Worm (Caenorhabditis elegans) whole organism, L1 larva: ENCODE measurements around the gene B0001.4.

Experiments used
- C04F5.9 ChIP-seq: sonication (generic microtip); optimal IDR thresholded peaks from 2 replicates; lab custom pipeline; 2016; ENCODE audit warnings: missing genetic modification characterization, missing compliant biosample characterization
- C16A3.4 ChIP-seq: fragments of 150-350 bp; optimal IDR thresholded peaks from 2 replicates; lab custom pipeline; 2014; ENCODE audit warnings: missing biosample characterization, missing genetic modification characterization
- C34B4.2 ChIP-seq: sonication (generic microtip); optimal IDR thresholded peaks from 2 replicates; lab custom pipeline; 2017; ENCODE audit warnings: mild to moderate bottlenecking, missing genetic modification characterization, missing compliant biosample characterization
- F16B12.6 ChIP-seq: fragments of 150-350 bp; optimal IDR thresholded peaks from 2 replicates; lab custom pipeline; 2014; ENCODE audit warnings: missing biosample characterization, missing genetic modification characterization
- Y116A8C.19 ChIP-seq: sonication (generic microtip); optimal IDR thresholded peaks from 2 replicates; lab custom pipeline; 2016; ENCODE audit warnings: missing compliant biosample characterization, missing genetic modification characterization, borderline replicate concordance
- blmp-1 ChIP-seq: fragments of 150-350 bp; optimal IDR thresholded peaks from 2 replicates; lab custom pipeline; 2014; ENCODE audit warnings: missing biosample characterization, missing genetic modification characterization
- ceh-63 ChIP-seq: fragments of 200-800 bp; sonication (Bioruptor generic); optimal IDR thresholded peaks from 2 replicates; lab custom pipeline; 2018; ENCODE audit warnings: mild to moderate bottlenecking, missing genetic modification characterization, missing compliant biosample characterization
- ceh-8 ChIP-seq: fragments of 200-800 bp; sonication (Bioruptor generic); optimal IDR thresholded peaks from 2 replicates; lab custom pipeline; 2018; ENCODE audit warnings: mild to moderate bottlenecking, missing genetic modification characterization, moderate library complexity, missing compliant biosample characterization
- ces-1 ChIP-seq: fragments of 150-350 bp; optimal IDR thresholded peaks from 2 replicates; lab custom pipeline; 2014; ENCODE audit warnings: missing biosample characterization, missing genetic modification reagents, missing genetic modification characterization
- dpl-1 ChIP-seq, 3 experiments: fragments of 150-350 bp in 2 of 3; sonication (generic microtip) in 1 of 3; optimal IDR thresholded peaks; 2 replicates each; lab custom pipeline; 2014 to 2017; ENCODE audit warnings: missing biosample characterization in 3 of 3, missing genetic modification characterization in 3 of 3, missing genetic modification reagents in 3 of 3
- dsc-1 ChIP-seq: sonication (generic microtip); optimal IDR thresholded peaks from 2 replicates; lab custom pipeline; 2016; ENCODE audit warnings: mild to moderate bottlenecking, missing genetic modification characterization, missing compliant biosample characterization
- efl-3 ChIP-seq: fragments of 200-800 bp; sonication (Bioruptor generic); optimal IDR thresholded peaks from 2 replicates; lab custom pipeline; 2018; ENCODE audit warnings: mild to moderate bottlenecking, missing genetic modification characterization, missing compliant biosample characterization
- egl-13 ChIP-seq: sonication (generic microtip); optimal IDR thresholded peaks from 2 replicates; lab custom pipeline; 2016; ENCODE audit warnings: missing genotype, missing genetic modification reagents, missing genetic modification characterization, missing compliant biosample characterization
- elt-2 ChIP-seq: sonication (generic microtip); optimal IDR thresholded peaks from 2 replicates; lab custom pipeline; 2016; ENCODE audit warnings: missing genetic modification characterization, mild to moderate bottlenecking, inconsistent platforms, missing compliant biosample characterization, missing genetic modification reagents
- elt-3 ChIP-seq, 6 experiments: fragments of 150-350 bp in 1 of 6; sonication (generic microtip); optimal IDR thresholded peaks; 2 replicates each; lab custom pipeline; 2017 to 2018; ENCODE audit warnings: missing biosample characterization in 6 of 6, missing genetic modification characterization in 6 of 6, inconsistent platforms in 1 of 6
- ets-5 ChIP-seq: fragments of 200-800 bp; sonication (Bioruptor generic); IDR thresholded peaks from 2 replicates; pipeline ENCODE4 v1.3.6; 2022; ENCODE audit warnings: missing genetic modification characterization, missing compliant biosample characterization
- fkh-4 ChIP-seq: sonication (generic microtip); optimal IDR thresholded peaks from 2 replicates; lab custom pipeline; 2016; ENCODE audit warnings: missing compliant biosample characterization, missing genetic modification characterization, borderline replicate concordance
- fkh-8 ChIP-seq: sonication (generic microtip); optimal IDR thresholded peaks from 2 replicates; lab custom pipeline; 2016; ENCODE audit warnings: mild to moderate bottlenecking, missing genetic modification characterization, missing compliant biosample characterization
- fos-1 ChIP-seq: fragments of 150-350 bp; optimal IDR thresholded peaks from 2 replicates; lab custom pipeline; 2014; ENCODE audit warnings: missing biosample characterization, missing genetic modification characterization
- hlh-17 ChIP-seq: fragments of 200-800 bp; sonication (Bioruptor generic); optimal IDR thresholded peaks from 2 replicates; lab custom pipeline; 2018; ENCODE audit warnings: missing genetic modification characterization, mild to moderate bottlenecking, missing compliant biosample characterization, moderate library complexity, borderline replicate concordance
- hlh-4 ChIP-seq: sonication (generic microtip); optimal IDR thresholded peaks from 2 replicates; lab custom pipeline; 2016; ENCODE audit warnings: mild to moderate bottlenecking, missing genetic modification characterization, missing compliant biosample characterization
- hpl-2 ChIP-seq: fragments of 150-350 bp; optimal IDR thresholded peaks from 2 replicates; lab custom pipeline; 2014; ENCODE audit warnings: missing biosample characterization, missing genetic modification reagents, missing genetic modification characterization
- irx-1 ChIP-seq: sonication (generic microtip); optimal IDR thresholded peaks from 2 replicates; lab custom pipeline; 2016; ENCODE audit warnings: missing genetic modification characterization, missing compliant biosample characterization
- jun-1 ChIP-seq: fragments of 150-350 bp; optimal IDR thresholded peaks from 2 replicates; lab custom pipeline; 2014; ENCODE audit warnings: missing biosample characterization, missing genetic modification reagents, missing genetic modification characterization
- lin-13 ChIP-seq: fragments of 150-350 bp; optimal IDR thresholded peaks from 2 replicates; lab custom pipeline; 2014; ENCODE audit warnings: missing biosample characterization, missing genetic modification reagents, missing genetic modification characterization
- lin-14 ChIP-seq: fragments of 200-800 bp; sonication (Bioruptor generic); optimal IDR thresholded peaks from 2 replicates; lab custom pipeline; 2018; ENCODE audit warnings: mild to moderate bottlenecking, missing genetic modification characterization, moderate library complexity, missing compliant biosample characterization
- lin-15B ChIP-seq: fragments of 150-350 bp; sonication (generic microtip); optimal IDR thresholded peaks from 3 replicates; lab custom pipeline; 2014; ENCODE audit warnings: missing biosample characterization, missing genetic modification characterization
- lin-35 ChIP-seq, 2 experiments: fragments of 150-350 bp; optimal IDR thresholded peaks; 2 replicates each; lab custom pipeline; 2014; ENCODE audit warnings: missing biosample characterization in 2 of 2, missing genetic modification characterization in 2 of 2, missing genetic modification reagents in 2 of 2
- lir-3 ChIP-seq: sonication (generic microtip); optimal IDR thresholded peaks from 2 replicates; lab custom pipeline; 2016; ENCODE audit warnings: mild to moderate bottlenecking, missing genetic modification characterization, moderate library complexity, missing compliant biosample characterization; ENCODE audit not compliant: poor library complexity
- lsy-2 ChIP-seq, 2 experiments: fragments of 150-350 bp; optimal IDR thresholded peaks; 2 replicates each; lab custom pipeline; 2014; ENCODE audit warnings: missing biosample characterization in 2 of 2, missing genetic modification characterization in 2 of 2
- mdl-1 ChIP-seq, 2 experiments: fragments of 150-350 bp; optimal IDR thresholded peaks; 2 replicates each; lab custom pipeline; 2014 to 2017; ENCODE audit warnings: missing biosample characterization in 2 of 2, missing genetic modification characterization in 2 of 2, inconsistent platforms in 1 of 2
- mef-2 ChIP-seq: fragments of 150-350 bp; optimal IDR thresholded peaks from 2 replicates; lab custom pipeline; 2014; ENCODE audit warnings: missing biosample characterization, missing genetic modification characterization
- nhr-19 ChIP-seq: fragments of 200-800 bp; sonication (Bioruptor generic); conservative IDR thresholded peaks from 2 replicates; pipeline ENCODE4 v1.3.6; 2022; ENCODE audit warnings: missing genetic modification characterization, missing compliant biosample characterization
- nhr-20 ChIP-seq: sonication (generic microtip); optimal IDR thresholded peaks from 2 replicates; lab custom pipeline; 2016; ENCODE audit warnings: mild to moderate bottlenecking, missing genetic modification characterization, missing compliant biosample characterization
- nhr-237 ChIP-seq: fragments of 150-350 bp; optimal IDR thresholded peaks from 2 replicates; lab custom pipeline; 2014; ENCODE audit warnings: missing biosample characterization, missing genetic modification characterization
- nhr-71 ChIP-seq: sonication (generic microtip); optimal IDR thresholded peaks from 2 replicates; lab custom pipeline; 2016; ENCODE audit warnings: mild to moderate bottlenecking, missing genetic modification characterization, moderate library complexity, missing compliant biosample characterization
- nhr-76 ChIP-seq: sonication (generic microtip); optimal IDR thresholded peaks from 2 replicates; lab custom pipeline; 2017; ENCODE audit warnings: missing biosample characterization, missing genetic modification characterization
- nhr-77 ChIP-seq: fragments of 150-350 bp; optimal IDR thresholded peaks from 2 replicates; lab custom pipeline; 2014; ENCODE audit warnings: missing biosample characterization, missing genetic modification characterization
- nhr-90 ChIP-seq: sonication (generic microtip); optimal IDR thresholded peaks from 2 replicates; lab custom pipeline; 2016; ENCODE audit warnings: mild to moderate bottlenecking, missing genetic modification characterization, missing compliant biosample characterization; ENCODE audit not compliant: poor library complexity
- pqm-1 ChIP-seq: sonication (generic microtip); optimal IDR thresholded peaks from 3 replicates; lab custom pipeline; 2017; ENCODE audit warnings: missing biosample characterization, missing genetic modification characterization
- skn-1 ChIP-seq: fragments of 150-350 bp; optimal IDR thresholded peaks from 2 replicates; lab custom pipeline; 2014; ENCODE audit warnings: missing biosample characterization, missing genetic modification characterization
- snpc-4 ChIP-seq: fragments of 150-350 bp; optimal IDR thresholded peaks from 2 replicates; lab custom pipeline; 2014; ENCODE audit warnings: missing biosample characterization, missing genetic modification characterization
- snu-23 ChIP-seq: sonication (generic microtip); optimal IDR thresholded peaks from 2 replicates; lab custom pipeline; 2016; ENCODE audit warnings: missing genetic modification characterization, missing compliant biosample characterization
- sox-4 ChIP-seq: sonication (generic microtip); optimal IDR thresholded peaks from 2 replicates; lab custom pipeline; 2016; ENCODE audit warnings: missing genetic modification characterization, missing compliant biosample characterization
- sup-37 ChIP-seq: fragments of 200-800 bp; sonication (Bioruptor generic); optimal IDR thresholded peaks from 2 replicates; lab custom pipeline; 2018; ENCODE audit warnings: mild to moderate bottlenecking, missing genetic modification characterization, missing compliant biosample characterization
- tlp-1 ChIP-seq: fragments of 150-350 bp; optimal IDR thresholded peaks from 2 replicates; lab custom pipeline; 2014; ENCODE audit warnings: missing biosample characterization, missing genetic modification characterization
- unc-30 ChIP-seq: sonication (generic microtip); optimal IDR thresholded peaks from 2 replicates; lab custom pipeline; 2017; ENCODE audit warnings: missing biosample characterization, missing genetic modification characterization
- unc-86 ChIP-seq: sonication (generic microtip); optimal IDR thresholded peaks from 2 replicates; lab custom pipeline; 2016; ENCODE audit warnings: missing genetic modification characterization, missing compliant biosample characterization
- unc-98 ChIP-seq: fragments of 200-800 bp; sonication (Bioruptor generic); IDR thresholded peaks from 2 replicates; pipeline ENCODE4 v1.3.6; 2022; ENCODE audit warnings: missing genetic modification characterization, missing compliant biosample characterization
- xbp-1 ChIP-seq: sonication (generic microtip); optimal IDR thresholded peaks from 2 replicates; lab custom pipeline; 2016; ENCODE audit warnings: missing genetic modification characterization, missing compliant biosample characterization
- zag-1 ChIP-seq: fragments of 150-350 bp; optimal IDR thresholded peaks from 2 replicates; lab custom pipeline; 2014; ENCODE audit warnings: missing biosample characterization, missing genetic modification characterization
- zip-4 ChIP-seq: fragments of 200-800 bp; sonication (Bioruptor generic); optimal IDR thresholded peaks from 2 replicates; lab custom pipeline; 2018; ENCODE audit warnings: mild to moderate bottlenecking, missing genetic modification characterization, moderate library complexity, missing compliant biosample characterization
- ztf-4 ChIP-seq: fragments of 150-350 bp; optimal IDR thresholded peaks from 2 replicates; lab custom pipeline; 2014; ENCODE audit warnings: missing biosample characterization, missing genetic modification characterization

B0001.4 gene

DNA sequence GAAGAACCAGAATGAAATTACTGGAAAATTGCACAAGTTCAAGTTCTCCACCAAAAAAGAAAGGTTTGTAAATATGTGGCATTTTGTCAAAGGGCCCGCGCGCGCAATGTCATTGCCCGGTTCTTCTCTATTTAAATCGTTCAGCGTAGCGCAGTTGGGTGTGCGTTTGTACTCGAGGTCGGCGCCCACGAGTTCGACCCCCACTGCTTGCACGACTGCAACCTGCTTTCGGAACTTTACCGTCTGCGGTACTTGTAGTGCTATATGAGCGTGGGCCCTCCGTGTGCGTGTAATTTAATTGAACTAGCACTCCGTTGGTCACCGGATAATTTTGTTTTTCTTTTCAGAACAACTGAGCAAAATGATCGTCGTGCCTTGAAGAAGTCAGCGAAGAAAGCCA, 51.5 kb downstream of the B0001.4 start (continued):
- peak; percentile 38 for TF ChIP-seq nhr-76
- TF ChIP-seq C04F5.9 (tag; lab: Kevin White, UChicago): no peak
- peak; percentile 34 for TF ChIP-seq irx-1 (tag; lab: Kevin White, UChicago)
- TF ChIP-seq C16A3.4 (tag; lab: Kevin White, UChicago): peak; percentile 73
- TF ChIP-seq nhr-71 (tag; lab: Kevin White, UChicago): peak; percentile 77
- no peak for TF ChIP-seq sox-4 (tag; lab: Kevin White, UChicago)
- no peak for TF ChIP-seq snpc-4 (tag; lab: Kevin White, UChicago)
- peak; percentile 78 for TF ChIP-seq nhr-20 (tag; lab: Kevin White, UChicago)
- TF ChIP-seq elt-3 (tag; optimal IDR thresholded peaks at IDR 0.05; lab: Kevin White, UChicago): peak in 4 of 6 experiments; percentile 41 to 59 (median 48)
- TF ChIP-seq ztf-4 (tag; lab: Kevin White, UChicago): peak; percentile 62
- no peak for TF ChIP-seq sup-37
- no peak for TF ChIP-seq blmp-1 (tag; lab: Kevin White, UChicago)
- no peak for TF ChIP-seq tlp-1 (tag; lab: Kevin White, UChicago)
- TF ChIP-seq nhr-90: peak; percentile 85
- 0 out of 2 replicates have a peak, but pooled peaks have one; percentile 32 for TF ChIP-seq unc-98 (GFP tag; lab: Robert Waterston, UW)
- peak; percentile 13 for TF ChIP-seq elt-2
- no peak for TF ChIP-seq mef-2 (tag; lab: Kevin White, UChicago)
- TF ChIP-seq skn-1 (tag; lab: Kevin White, UChicago): peak; percentile 52
- no peak for TF ChIP-seq fkh-4 (tag; lab: Kevin White, UChicago)
- no peak for TF ChIP-seq ces-1 (GFP tag; lab: Kevin White, UChicago)
- TF ChIP-seq mdl-1 (tag; optimal IDR thresholded peaks at IDR 0.05; lab: Kevin White, UChicago): peak in 1 of 2 experiments; percentile 65
- TF ChIP-seq efl-3 (GFP tag; lab: Kevin White, UChicago): no peak
- TF ChIP-seq jun-1: no peak
- no peak for TF ChIP-seq egl-13 (tag; lab: Kevin White, UChicago)
- TF ChIP-seq lin-14 (GFP tag; lab: Kevin White, UChicago): peak; percentile 63
- no peak for TF ChIP-seq hlh-4 (tag; lab: Kevin White, UChicago)
- TF ChIP-seq lin-13 (GFP tag; lab: Kevin White, UChicago): peak; percentile 60
- no peak for TF ChIP-seq C34B4.2 (tag; lab: Kevin White, UChicago)
- no peak for TF ChIP-seq unc-30 (tag; lab: Kevin White, UChicago)
- no peak for TF ChIP-seq hlh-17 (GFP tag; lab: Kevin White, UChicago)
- no peak for TF ChIP-seq ets-5
- peak; percentile 65 for TF ChIP-seq dsc-1
- no peak for TF ChIP-seq pqm-1 (tag; lab: Kevin White, UChicago)
- no peak for TF ChIP-seq nhr-237
- TF ChIP-seq Y116A8C.19: no peak
- no peak for TF ChIP-seq hpl-2 (GFP tag; lab: Kevin White, UChicago)
- TF ChIP-seq F16B12.6 (tag; lab: Kevin White, UChicago): peak; percentile 33
- no peak for TF ChIP-seq fkh-8 (tag; lab: Kevin White, UChicago)
- peak; percentile 56 to 59 for TF ChIP-seq lsy-2 (tag; optimal IDR thresholded peaks at IDR 0.05; lab: Kevin White, UChicago)
- TF ChIP-seq ceh-8 (GFP tag; lab: Kevin White, UChicago): peak; percentile 36
- TF ChIP-seq zip-4 (GFP tag; lab: Kevin White, UChicago): no peak
- peak; percentile 32 for TF ChIP-seq lin-15B (tag; lab: Kevin White, UChicago)
- TF ChIP-seq lir-3: peak; percentile 34
- TF ChIP-seq xbp-1 (tag; lab: Kevin White, UChicago): peak; percentile 54
- peak; percentile 28 for TF ChIP-seq unc-86 (tag; lab: Kevin White, UChicago)
- TF ChIP-seq ceh-63 (GFP tag; lab: Kevin White, UChicago): no peak
- peak; percentile 71 for TF ChIP-seq nhr-77 (tag; lab: Kevin White, UChicago)
- no peak for TF ChIP-seq zag-1 (tag; lab: Kevin White, UChicago)
- TF ChIP-seq lin-35 (GFP tag; optimal IDR thresholded peaks at IDR 0.05; lab: Kevin White, UChicago): peak; percentile 53 to 83
- TF ChIP-seq dpl-1 (GFP tag; optimal IDR thresholded peaks at IDR 0.05; lab: Kevin White, UChicago): peak; percentile 41 to 51 (median 42)
- peak; percentile 80 for TF ChIP-seq snu-23 (GFP tag; lab: Kevin White, UChicago)
- TF ChIP-seq nhr-19 (GFP tag; lab: Robert Waterston, UW): peak; percentile 69
- TF ChIP-seq fos-1 (tag; lab: Kevin White, UChicago): no peak
